Worm (Caenorhabditis elegans): ENCODE data around the gene F26C11.3.
A peak's percentile ranks its signal among the peaks of the same experiment; 100 is the strongest.

The F26C11.3 gene

ce11 chrII:9940430-9940829 is 25.5 kb upstream of the F26C11.3 start, which contains the start of gene ufd-3 (continued):
- TF ChIP-seq nhr-179 (tag; optimal IDR thresholded peaks at IDR 0.05): no peak
- TF ChIP-seq madf-8 (GFP tag; conservative IDR thresholded peaks at IDR 0.05): peak; percentile 33; the same call in 1 of the 2 replicates
- TF ChIP-seq hrde-1 (tag; optimal IDR thresholded peaks at IDR 0.05; ENCODE audit: borderline replicate concordance): peak; percentile 15
- TF ChIP-seq efl-1 (GFP tag; optimal IDR thresholded peaks at IDR 0.05): peak; percentile 86
- TF ChIP-seq akir-1 (GFP tag; optimal IDR thresholded peaks at IDR 0.05): peak; percentile 24
- TF ChIP-seq B0019.2 (GFP tag; conservative IDR thresholded peaks at IDR 0.05): no peak
- peak; percentile 1 for TF ChIP-seq repo-1 (tag; optimal IDR thresholded peaks at IDR 0.05)
- peak; percentile 58 for TF ChIP-seq ceh-100 (GFP tag; IDR thresholded peaks at IDR 0.05)
- peak; percentile 53 for TF ChIP-seq xnd-1 (tag; optimal IDR thresholded peaks at IDR 0.05)
- TF ChIP-seq somi-1 (GFP tag; optimal IDR thresholded peaks at IDR 0.05): peak; percentile 51
- TF ChIP-seq ztf-25 (GFP tag; IDR thresholded peaks at IDR 0.05): peak; percentile 65; the same call in 1 of the 2 replicates
- TF ChIP-seq lin-54 (GFP tag; optimal IDR thresholded peaks at IDR 0.05): peak; percentile 99
- peak; percentile 29 for TF ChIP-seq snpc-1.3 (tag; optimal IDR thresholded peaks at IDR 0.05; ENCODE audit: insufficient read depth)
- TF ChIP-seq B0035.1 (tag; optimal IDR thresholded peaks at IDR 0.05): peak; percentile 58
- TF ChIP-seq nhr-90 (tag; optimal IDR thresholded peaks at IDR 0.05): no peak
- TF ChIP-seq hlh-26 (GFP tag; conservative IDR thresholded peaks at IDR 0.05): no peak
- TF ChIP-seq madf-3 (GFP tag; IDR thresholded peaks at IDR 0.05): 0 out of 2 replicates have a peak, but pooled peaks have one; percentile 59
- 0 out of 2 replicates have a peak, but pooled peaks have one; percentile 9 for TF ChIP-seq Y79H2A.3 (GFP tag; conservative IDR thresholded peaks at IDR 0.05)
- peak; percentile 47 for TF ChIP-seq madf-10 (tag; optimal IDR thresholded peaks at IDR 0.05)
- TF ChIP-seq dpl-1 (GFP tag; optimal IDR thresholded peaks at IDR 0.05): peak; percentile 91
- 0 out of 2 replicates have a peak, but pooled peaks have one; percentile 36 for TF ChIP-seq C17E4.6 (GFP tag; IDR thresholded peaks at IDR 0.05)
- TF ChIP-seq F22D6.2 (tag; optimal IDR thresholded peaks at IDR 0.05): peak; percentile 37
- TF ChIP-seq F10E7.11 (tag; optimal IDR thresholded peaks at IDR 0.05): peak; percentile 25
- TF ChIP-seq F57C9.4 (tag; optimal IDR thresholded peaks at IDR 0.05): peak; percentile 55
- TF ChIP-seq attf-3 (GFP tag; conservative IDR thresholded peaks at IDR 0.05): peak; percentile 92
- TF ChIP-seq dpff-1 (tag; optimal IDR thresholded peaks at IDR 0.05): no peak
- 0 out of 2 replicates have a peak, but pooled peaks have one; percentile 45 for TF ChIP-seq nfya-2 (GFP tag; IDR thresholded peaks at IDR 0.05)
- TF ChIP-seq ceh-91 (GFP tag; IDR thresholded peaks at IDR 0.05): peak; percentile 19; the same call in 1 of the 2 replicates
- TF ChIP-seq attf-6 (GFP tag; IDR thresholded peaks at IDR 0.05): 0 out of 2 replicates have a peak, but pooled peaks have one; percentile 22
- TF ChIP-seq unc-130 (GFP tag; optimal IDR thresholded peaks at IDR 0.05): peak; percentile 90
- TF ChIP-seq snpc-3.4 (tag; optimal IDR thresholded peaks at IDR 0.05): peak; percentile 58
- TF ChIP-seq let-607 (tag; optimal IDR thresholded peaks at IDR 0.05): peak in 1 of 2 experiments; percentile 33
- TF ChIP-seq lsl-1 (GFP tag; optimal IDR thresholded peaks at IDR 0.05): peak; percentile 54
- TF ChIP-seq egl-44 (GFP tag; IDR thresholded peaks at IDR 0.05): 0 out of 2 replicates have a peak, but pooled peaks have one; percentile 55
- peak; percentile 43 to 73 for TF ChIP-seq rec-8 (tag; optimal IDR thresholded peaks at IDR 0.05)
- peak; percentile 42 for TF ChIP-seq hmg-1.2 (GFP tag; IDR thresholded peaks at IDR 0.05)
- TF ChIP-seq T07F8.4 (tag; optimal IDR thresholded peaks at IDR 0.05): no peak
- TF ChIP-seq lin-40 (tag; optimal IDR thresholded peaks at IDR 0.05): no peak
- TF ChIP-seq ztf-26 (tag; optimal IDR thresholded peaks at IDR 0.05): peak; percentile 23
- peak; percentile 72 for TF ChIP-seq K12H6.12 (tag; optimal IDR thresholded peaks at IDR 0.05)
- peak; percentile 72 for TF ChIP-seq ccch-3 (GFP tag; optimal IDR thresholded peaks at IDR 0.05)
- peak; percentile 72 for TF ChIP-seq dox-1 (GFP tag; IDR thresholded peaks at IDR 0.05)
- peak; percentile 40 to 96 (median 44) for TF ChIP-seq lin-35 (GFP tag; optimal IDR thresholded peaks at IDR 0.05)
- peak; percentile 65 for TF ChIP-seq D2030.7 (GFP tag; IDR thresholded peaks at IDR 0.05)
- TF ChIP-seq tbp1 (GFP tag; optimal IDR thresholded peaks at IDR 0.05): peak; percentile 42
- TF ChIP-seq ztf-18 (tag; optimal IDR thresholded peaks at IDR 0.05): peak; percentile 41
- peak; percentile 33 for TF ChIP-seq nhr-80 (tag; optimal IDR thresholded peaks at IDR 0.05)

Data from whole organism, young adult.